Fruit fly (Drosophila melanogaster): ENCODE data around the gene CG13026.

CG13026 gene

dm6 chr3L:16759483-16759882 is 33.5 kb upstream of the CG13026 start (continued):
- TF ChIP-seq fkh (GFP tag; optimal IDR thresholded peaks at IDR 0.05) (no peak), cyc (GFP tag; optimal IDR thresholded peaks at IDR 0.05) (no peak), CG7368 (GFP tag; optimal IDR thresholded peaks at IDR 0.05) (no peak), CG3919 (GFP tag; optimal IDR thresholded peaks at IDR 0.05) (peak; percentile 5), Ets96B (tag; optimal IDR thresholded peaks at IDR 0.05) (peak; percentile 57), CG31627 (GFP tag; optimal IDR thresholded peaks at IDR 0.05) (no peak), Sox14 (GFP tag; optimal IDR thresholded peaks at IDR 0.05) (no peak), CG11762 (GFP tag; optimal IDR thresholded peaks at IDR 0.05; ENCODE audit: insufficient read depth) (no peak), CG8632 (GFP tag; optimal IDR thresholded peaks at IDR 0.05) (no peak), achi (GFP tag; optimal IDR thresholded peaks at IDR 0.05) (peak; percentile 47), ss (GFP tag; optimal IDR thresholded peaks at IDR 0.05) (peak in 1 of 2 experiments; percentile 15), Sox102F (GFP tag; optimal IDR thresholded peaks at IDR 0.05) (no peak), Eip78C (GFP tag) (peak; percentile 88), net (GFP tag; optimal IDR thresholded peaks at IDR 0.05) (no peak), CG6163 (GFP tag; IDR thresholded peaks at IDR 0.05) (0 out of 3 replicates have a peak, but pooled peaks have one; percentile 11), CG3032 (tag; optimal IDR thresholded peaks at IDR 0.05) (peak; percentile 56)

- TF ChIP-seq achi (GFP tag; optimal IDR thresholded peaks at IDR 0.05) (peak; percentile 79), CG8319 (GFP tag; optimal IDR thresholded peaks at IDR 0.05) (peak; percentile 47), CG10631 (GFP tag; optimal IDR thresholded peaks at IDR 0.05) (peak; percentile 82), CG8632 (GFP tag; optimal IDR thresholded peaks at IDR 0.05) (peak; percentile 75), CG34406 (GFP tag; optimal IDR thresholded peaks at IDR 0.05) (peak; percentile 69), CG31627 (GFP tag; optimal IDR thresholded peaks at IDR 0.05) (peak; percentile 60), CG8119 (GFP tag; IDR thresholded peaks at IDR 0.05) (peak; percentile 86), topi (GFP tag; optimal IDR thresholded peaks at IDR 0.05) (peak; percentile 82), salr (GFP tag; optimal IDR thresholded peaks at IDR 0.05) (peak; percentile 70 to 71), svp (GFP tag) (peak; percentile 94), CG1621 (tag; optimal IDR thresholded peaks at IDR 0.05) (peak; percentile 86), CG11294 (GFP tag; IDR thresholded peaks at IDR 0.05) (peak; percentile 46), Ets96B (tag; optimal IDR thresholded peaks at IDR 0.05) (peak; percentile 81), lz (GFP tag; optimal IDR thresholded peaks at IDR 0.05) (peak; percentile 73), Lpt (GFP tag; optimal IDR thresholded peaks at IDR 0.05) (peak; percentile 88), CG6276 (GFP tag; optimal IDR thresholded peaks at IDR 0.05) (peak; percentile 77), Sox14 (GFP tag; optimal IDR thresholded peaks at IDR 0.05) (peak; percentile 79), Eip78C (GFP tag) (peak; percentile 98), fd85E (GFP tag; optimal IDR thresholded peaks at IDR 0.05) (peak; percentile 47), CG16779 (tag; optimal IDR thresholded peaks at IDR 0.05) (peak; percentile 70), CG9139 (GFP tag; optimal IDR thresholded peaks at IDR 0.05) (peak; percentile 89), CG4318 (GFP tag; optimal IDR thresholded peaks at IDR 0.05) (peak; percentile 76), esn (GFP tag; optimal IDR thresholded peaks at IDR 0.05) (peak; percentile 82), Gug (GFP tag; IDR thresholded peaks at IDR 0.05) (peak; percentile 70), CG6163 (GFP tag; IDR thresholded peaks at IDR 0.05) (peak; percentile 93), CG11762 (GFP tag; optimal IDR thresholded peaks at IDR 0.05; ENCODE audit: insufficient read depth) (peak; percentile 74), fd59A (GFP tag; optimal IDR thresholded peaks at IDR 0.05) (peak; percentile 74), CG15336 (GFP tag; IDR thresholded peaks at IDR 0.05) (peak; percentile 87), acj6 (GFP tag; optimal IDR thresholded peaks at IDR 0.05) (peak; percentile 73), fkh (GFP tag; optimal IDR thresholded peaks at IDR 0.05) (no peak), CG10669 (GFP tag; optimal IDR thresholded peaks at IDR 0.05) (peak; percentile 85), dac (GFP tag; optimal IDR thresholded peaks at IDR 0.05) (peak; percentile 65), CG32006 (GFP tag; optimal IDR thresholded peaks at IDR 0.05) (peak; percentile 82), spab (GFP tag; optimal IDR thresholded peaks at IDR 0.05) (peak; percentile 78), Met (GFP tag; optimal IDR thresholded peaks at IDR 0.05) (peak; percentile 75), CG3032 (tag; optimal IDR thresholded peaks at IDR 0.05) (peak; percentile 83), pdm3 (GFP tag; optimal IDR thresholded peaks at IDR 0.05) (peak; percentile 82), CG7368 (GFP tag; optimal IDR thresholded peaks at IDR 0.05) (peak; percentile 68), Hr4 (GFP tag; optimal IDR thresholded peaks at IDR 0.05) (peak; percentile 86), Blimp-1 (GFP tag; optimal IDR thresholded peaks at IDR 0.05) (peak; percentile 53), Eip93F (GFP tag; optimal IDR thresholded peaks at IDR 0.05) (peak; percentile 17), net (GFP tag; optimal IDR thresholded peaks at IDR 0.05) (peak; percentile 63), ss (GFP tag; optimal IDR thresholded peaks at IDR 0.05) (peak; percentile 93 to 96), CG3919 (GFP tag; optimal IDR thresholded peaks at IDR 0.05) (peak; percentile 84)
Observed at dm6 chr3L:16758504-16759109, 32.6 kb upstream of the CG13026 start.

Measured in whole organism, prepupa.